Fruit fly (Drosophila melanogaster): ENCODE measurements around the gene RpL34a.

RpL34a gene

dm6 chr3R:26081380-26081991 lies 22.4 kb upstream of the RpL34a start (continued):
- TF ChIP-seq CG17612 (GFP tag; IDR thresholded peaks at IDR 0.05) (no peak), scrt (GFP tag; optimal IDR thresholded peaks at IDR 0.05) (no peak), CG11247 (GFP tag; IDR thresholded peaks at IDR 0.05) (0 out of 2 replicates have a peak, but pooled peaks have one; percentile 29), slou (GFP tag; optimal IDR thresholded peaks at IDR 0.05) (no peak), CG18476 (GFP tag; optimal IDR thresholded peaks at IDR 0.05) (no peak), disco-r (GFP tag; optimal IDR thresholded peaks at IDR 0.05) (no peak), tgo (GFP tag; IDR thresholded peaks at IDR 0.05) (peak; percentile 52; the same call in 2 of the 3 replicates), chif (GFP tag; optimal IDR thresholded peaks at IDR 0.05) (peak in 1 of 2 experiments; percentile 30), CG3163 (GFP tag; optimal IDR thresholded peaks at IDR 0.05) (no peak), CG6765 (GFP tag; optimal IDR thresholded peaks at IDR 0.05) (no peak), dmrt11E (tag; optimal IDR thresholded peaks at IDR 0.05) (peak; percentile 77), Deaf1 (tag; optimal IDR thresholded peaks at IDR 0.05) (no peak), Tbp (GFP tag; optimal IDR thresholded peaks at IDR 0.05) (no peak), CG11560 (tag; IDR thresholded peaks at IDR 0.05) (0 out of 3 replicates have a peak, but pooled peaks have one; percentile 39), Oli (tag; optimal IDR thresholded peaks at IDR 0.05) (peak; percentile 64), dimm (GFP tag; IDR thresholded peaks at IDR 0.05) (no peak), CG2875 (GFP tag; optimal IDR thresholded peaks at IDR 0.05) (peak; percentile 19), slbo (GFP tag; IDR thresholded peaks at IDR 0.05) (peak; percentile 6; the same call in 1 of the 2 replicates), CG8944 (GFP tag; optimal IDR thresholded peaks at IDR 0.05) (no peak), Ets65A (GFP tag) (no peak), CG2120 (GFP tag; optimal IDR thresholded peaks at IDR 0.05) (no peak), CG3065 (GFP tag; optimal IDR thresholded peaks at IDR 0.05) (no peak), pzg (GFP tag; optimal IDR thresholded peaks at IDR 0.05) (no peak), fd96Cb (tag; optimal IDR thresholded peaks at IDR 0.05) (peak; percentile 65), CG12391 (tag; optimal IDR thresholded peaks at IDR 0.05) (peak; percentile 70), CG6689 (GFP tag; IDR thresholded peaks at IDR 0.05) (peak; percentile 46; the same call in 1 of the 2 replicates), CG10462 (GFP tag; optimal IDR thresholded peaks at IDR 0.05) (no peak), insv (GFP tag; optimal IDR thresholded peaks at IDR 0.05) (no peak), CG8089 (GFP tag; optimal IDR thresholded peaks at IDR 0.05) (no peak), gem (tag; optimal IDR thresholded peaks at IDR 0.05) (peak; percentile 78), Dfd (GFP tag; optimal IDR thresholded peaks at IDR 0.05) (no peak), H2.0 (GFP tag; IDR thresholded peaks at IDR 0.05) (peak; percentile 50), Jarid2 (GFP tag; optimal IDR thresholded peaks at IDR 0.05) (no peak), CG9932 (GFP tag; IDR thresholded peaks at IDR 0.05) (no peak), dmrt99B (tag; optimal IDR thresholded peaks at IDR 0.05) (peak; percentile 69), Hr3 (GFP tag; optimal IDR thresholded peaks at IDR 0.05) (peak; percentile 39), CG12219 (GFP tag; optimal IDR thresholded peaks at IDR 0.05) (peak; percentile 28), odd (GFP tag; optimal IDR thresholded peaks at IDR 0.05) (peak; percentile 3), NfI (GFP tag; optimal IDR thresholded peaks at IDR 0.05) (peak; percentile 28), fru (optimal IDR thresholded peaks at IDR 0.05) (no peak), CG34224 (GFP tag; IDR thresholded peaks at IDR 0.05; ENCODE audit: partially characterized antibody) (no peak), zf30C (GFP tag; optimal IDR thresholded peaks at IDR 0.05) (no peak), wor (GFP tag; IDR thresholded peaks at IDR 0.05) (peak; percentile 41; the same call in 1 of the 2 replicates), nmo (GFP tag; optimal IDR thresholded peaks at IDR 0.05) (peak; percentile 73), Myb (GFP tag; optimal IDR thresholded peaks at IDR 0.05) (no peak), Antp (GFP tag; optimal IDR thresholded peaks at IDR 0.05) (no peak), CG12155 (GFP tag; optimal IDR thresholded peaks at IDR 0.05) (no peak), emc (GFP tag; optimal IDR thresholded peaks at IDR 0.05) (no peak), Fer3 (tag; optimal IDR thresholded peaks at IDR 0.05) (peak; percentile 35), Usf (GFP tag; optimal IDR thresholded peaks at IDR 0.05) (no peak), CG11093 (GFP tag; IDR thresholded peaks at IDR 0.05) (peak; percentile 48; the same call in 1 of the 3 replicates)
